Worm (Caenorhabditis elegans) whole organism, L2 larva: Measurements from ENCODE around the gene chst-1.

Experiments
- C34F6.9 ChIP-seq: fragments of 150-350 bp; optimal IDR thresholded peaks from 2 replicates; lab custom pipeline; 2014; ENCODE audit warnings: missing biosample characterization, missing genetic modification characterization
- F13H6.1 ChIP-seq: sonication (generic microtip); optimal IDR thresholded peaks from 2 replicates; lab custom pipeline; 2016; ENCODE audit warnings: missing genetic modification characterization, missing compliant biosample characterization
- R02D3.7 ChIP-seq: fragments of 150-350 bp; optimal IDR thresholded peaks from 2 replicates; lab custom pipeline; 2014; ENCODE audit warnings: missing biosample characterization, missing genetic modification characterization
- Y55F3AM.14 ChIP-seq: fragments of 200-800 bp; sonication (Bioruptor generic); optimal IDR thresholded peaks from 2 replicates; lab custom pipeline; 2018; ENCODE audit warnings: mild to moderate bottlenecking, missing genetic modification characterization, missing compliant biosample characterization
- ZK546.5 ChIP-seq: sonication (generic microtip); optimal IDR thresholded peaks from 2 replicates; lab custom pipeline; 2017; ENCODE audit warnings: missing biosample characterization, missing genetic modification characterization
- alr-1 ChIP-seq: fragments of 150-350 bp; optimal IDR thresholded peaks from 2 replicates; lab custom pipeline; 2014; ENCODE audit warnings: missing biosample characterization, missing genetic modification characterization
- aly-2 ChIP-seq: fragments of 150-350 bp; optimal IDR thresholded peaks from 2 replicates; lab custom pipeline; 2014; ENCODE audit warnings: missing biosample characterization, missing genetic modification characterization
- ama-1 ChIP-seq: fragments of 150-350 bp; optimal IDR thresholded peaks from 2 replicates; lab custom pipeline; 2018; ENCODE audit warnings: inconsistent platforms
- blmp-1 ChIP-seq: sonication (generic microtip); optimal IDR thresholded peaks from 2 replicates; lab custom pipeline; 2017; ENCODE audit warnings: missing genetic modification characterization, mild to moderate bottlenecking, missing compliant biosample characterization, antibody characterized with exemption, moderate library complexity; ENCODE audit not compliant: insufficient read depth
- ceh-16 ChIP-seq: fragments of 150-350 bp; optimal IDR thresholded peaks from 2 replicates; lab custom pipeline; 2014; ENCODE audit warnings: missing biosample characterization, missing genetic modification characterization
- ceh-82 ChIP-seq: fragments of 150-350 bp; optimal IDR thresholded peaks from 2 replicates; lab custom pipeline; 2014; ENCODE audit warnings: missing biosample characterization, missing genetic modification characterization
- crh-2 ChIP-seq: sonication (generic microtip); optimal IDR thresholded peaks from 2 replicates; lab custom pipeline; 2017; ENCODE audit warnings: missing biosample characterization, missing genetic modification characterization
- dmd-4 ChIP-seq: sonication (generic microtip); optimal IDR thresholded peaks from 2 replicates; lab custom pipeline; 2017; ENCODE audit warnings: missing biosample characterization, missing genetic modification characterization
- egl-27 ChIP-seq: sonication (generic microtip); optimal IDR thresholded peaks from 3 replicates; lab custom pipeline; 2017; ENCODE audit warnings: missing biosample characterization, missing genetic modification reagents, missing genetic modification characterization
- elt-1 ChIP-seq: fragments of 150-350 bp; optimal IDR thresholded peaks from 2 replicates; lab custom pipeline; 2014; ENCODE audit warnings: missing biosample characterization, missing genetic modification characterization
- elt-3 ChIP-seq: sonication (generic microtip); optimal IDR thresholded peaks from 2 replicates; lab custom pipeline; 2017; ENCODE audit warnings: missing biosample characterization, missing genetic modification characterization
- fos-1 ChIP-seq: fragments of 150-350 bp; optimal IDR thresholded peaks from 2 replicates; lab custom pipeline; 2014; ENCODE audit warnings: missing biosample characterization, missing genetic modification characterization
- gmeb-1 ChIP-seq: fragments of 150-350 bp; optimal IDR thresholded peaks from 2 replicates; lab custom pipeline; 2014; ENCODE audit warnings: missing biosample characterization, missing genetic modification characterization
- lin-11 ChIP-seq: fragments of 150-350 bp; sonication (generic microtip); optimal IDR thresholded peaks from 2 replicates; lab custom pipeline; 2014; ENCODE audit warnings: missing biosample characterization, missing genetic modification characterization, inconsistent platforms, mixed read lengths
- lin-13 ChIP-seq: fragments of 150-350 bp; optimal IDR thresholded peaks from 2 replicates; lab custom pipeline; 2014; ENCODE audit warnings: missing biosample characterization, missing genetic modification reagents, missing genetic modification characterization
- lin-39 ChIP-seq: fragments of 150-350 bp; optimal IDR thresholded peaks from 2 replicates; lab custom pipeline; 2014; ENCODE audit warnings: missing biosample characterization, missing genetic modification reagents, missing genetic modification characterization
- lsy-2 ChIP-seq, 2 experiments: fragments of 150-350 bp in 1 of 2; sonication (generic microtip) in 1 of 2; optimal IDR thresholded peaks; 2 replicates each; lab custom pipeline; 2014 to 2017; ENCODE audit warnings: missing biosample characterization in 2 of 2, missing genetic modification characterization in 2 of 2
- mab-5 ChIP-seq: fragments of 150-350 bp; optimal IDR thresholded peaks from 2 replicates; lab custom pipeline; 2014; ENCODE audit warnings: missing biosample characterization, missing genetic modification characterization
- mbf-1 ChIP-seq: sonication (generic microtip); optimal IDR thresholded peaks from 2 replicates; lab custom pipeline; 2017; ENCODE audit warnings: missing biosample characterization, missing genetic modification characterization
- mdl-1 ChIP-seq, 2 experiments: fragments of 150-350 bp in 1 of 2; sonication (generic microtip) in 1 of 2; optimal IDR thresholded peaks; 2 replicates each; lab custom pipeline; 2017; ENCODE audit warnings: missing biosample characterization in 2 of 2, missing genetic modification characterization in 2 of 2
- nhr-10 ChIP-seq: sonication (generic microtip); optimal IDR thresholded peaks from 2 replicates; lab custom pipeline; 2017; ENCODE audit warnings: missing biosample characterization, missing genetic modification characterization
- nhr-11 ChIP-seq: fragments of 150-350 bp; optimal IDR thresholded peaks from 2 replicates; lab custom pipeline; 2014; ENCODE audit warnings: missing biosample characterization, missing genetic modification characterization
- nhr-12 ChIP-seq: fragments of 150-350 bp; optimal IDR thresholded peaks from 2 replicates; lab custom pipeline; 2014; ENCODE audit warnings: missing biosample characterization, missing genetic modification characterization
- nhr-129 ChIP-seq: fragments of 150-350 bp; optimal IDR thresholded peaks from 2 replicates; lab custom pipeline; 2014; ENCODE audit warnings: missing biosample characterization, missing genetic modification characterization
- nhr-21 ChIP-seq: fragments of 150-350 bp; optimal IDR thresholded peaks from 2 replicates; lab custom pipeline; 2014; ENCODE audit warnings: missing biosample characterization, missing genetic modification characterization
- nhr-23 ChIP-seq: fragments of 150-350 bp; optimal IDR thresholded peaks from 2 replicates; lab custom pipeline; 2014; ENCODE audit warnings: missing biosample characterization, missing genetic modification reagents, missing genetic modification characterization
- nhr-237 ChIP-seq: fragments of 150-350 bp; optimal IDR thresholded peaks from 2 replicates; lab custom pipeline; 2014; ENCODE audit warnings: missing biosample characterization, missing genetic modification characterization
- nhr-25 ChIP-seq: fragments of 150-350 bp; sonication (generic microtip); optimal IDR thresholded peaks from 3 replicates; lab custom pipeline; 2014; ENCODE audit warnings: missing biosample characterization, missing genetic modification characterization
- nhr-6 ChIP-seq: fragments of 150-350 bp; optimal IDR thresholded peaks from 2 replicates; lab custom pipeline; 2014; ENCODE audit warnings: missing biosample characterization, missing genetic modification characterization
- nhr-77 ChIP-seq: fragments of 150-350 bp; optimal IDR thresholded peaks from 2 replicates; lab custom pipeline; 2014; ENCODE audit warnings: missing biosample characterization, missing genetic modification characterization
- peb-1 ChIP-seq: fragments of 150-350 bp; optimal IDR thresholded peaks from 2 replicates; lab custom pipeline; 2014; ENCODE audit warnings: missing biosample characterization, missing genetic modification characterization
- sem-4 ChIP-seq: fragments of 150-350 bp; optimal IDR thresholded peaks from 2 replicates; lab custom pipeline; 2014; ENCODE audit warnings: missing biosample characterization, missing genetic modification reagents, missing genetic modification characterization
- skn-1 ChIP-seq: sonication (generic microtip); optimal IDR thresholded peaks from 2 replicates; lab custom pipeline; 2017; ENCODE audit warnings: missing biosample characterization, missing genetic modification characterization
- sma-3 ChIP-seq: sonication (generic microtip); optimal IDR thresholded peaks from 2 replicates; lab custom pipeline; 2016; ENCODE audit warnings: missing genetic modification reagents, missing genetic modification characterization, missing compliant biosample characterization
- sma-9 ChIP-seq, 2 experiments: fragments of 150-350 bp in 1 of 2; sonication (generic microtip) in 1 of 2; optimal IDR thresholded peaks; 2 replicates each; lab custom pipeline; 2014 to 2016; ENCODE audit warnings: missing genetic modification characterization in 2 of 2, mild to moderate bottlenecking in 1 of 2, missing biosample characterization in 1 of 2, missing compliant biosample characterization in 1 of 2, missing genetic modification reagents in 1 of 2, moderate library complexity in 1 of 2
- snpc-4 ChIP-seq: fragments of 150-350 bp; optimal IDR thresholded peaks from 2 replicates; lab custom pipeline; 2014; ENCODE audit warnings: missing biosample characterization, missing genetic modification characterization
- unc-39 ChIP-seq: fragments of 150-350 bp; optimal IDR thresholded peaks from 2 replicates; lab custom pipeline; 2014; ENCODE audit warnings: missing biosample characterization, missing genetic modification characterization
- unc-55 ChIP-seq: fragments of 150-350 bp; sonication (generic microtip); optimal IDR thresholded peaks from 3 replicates; lab custom pipeline; 2014; ENCODE audit warnings: missing biosample characterization, missing genetic modification reagents, missing genetic modification characterization
- unc-62 ChIP-seq: fragments of 150-350 bp; optimal IDR thresholded peaks from 2 replicates; lab custom pipeline; 2014; ENCODE audit warnings: missing biosample characterization, missing genetic modification reagents, missing genetic modification characterization
- zag-1 ChIP-seq: fragments of 150-350 bp; optimal IDR thresholded peaks from 2 replicates; lab custom pipeline; 2014; ENCODE audit warnings: missing biosample characterization, missing genetic modification characterization
- ztf-1 ChIP-seq: fragments of 200-800 bp; sonication (Bioruptor generic); conservative IDR thresholded peaks from 2 replicates; pipeline ENCODE4 v1.3.6; 2022; ENCODE audit warnings: missing genetic modification characterization, missing compliant biosample characterization
- ztf-11 ChIP-seq: sonication (generic microtip); optimal IDR thresholded peaks from 2 replicates; lab custom pipeline; 2017; ENCODE audit warnings: missing biosample characterization, missing genetic modification characterization
- ztf-4 ChIP-seq: fragments of 150-350 bp; optimal IDR thresholded peaks from 2 replicates; lab custom pipeline; 2014; ENCODE audit warnings: missing biosample characterization, missing genetic modification characterization

The chst-1 gene

DNA sequence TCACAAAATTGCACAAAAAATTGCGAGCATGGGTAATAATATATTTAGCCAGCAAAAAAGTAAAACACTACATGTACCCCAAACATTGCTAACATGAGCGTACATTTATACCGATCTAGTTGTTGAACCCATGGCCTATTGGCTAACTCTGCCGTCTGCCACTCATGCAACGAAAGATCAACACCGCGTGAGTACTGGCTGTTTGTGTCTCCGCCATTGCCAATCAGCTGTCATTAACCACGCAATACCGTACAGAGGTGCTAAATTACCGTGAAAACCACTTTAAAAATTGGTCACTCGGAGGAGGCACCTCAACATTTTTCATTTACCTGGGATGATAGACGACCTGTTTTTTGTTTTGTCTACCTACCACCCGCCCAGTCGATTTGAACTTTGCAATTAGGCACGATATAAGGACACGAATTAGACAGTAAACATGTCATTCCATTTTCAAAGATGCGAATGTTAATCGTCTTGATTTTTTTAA lies 31.4 kb downstream of the chst-1 start, which contains the start of gene K02C4.2:
K02C4.2 (plus strand) TSS at position 437 of the 487 bp plus-strand sequence.
- TF ChIP-seq nhr-10 (tag; lab: Kevin White, UChicago) (no peak), elt-3 (tag; lab: Kevin White, UChicago) (no peak), nhr-129 (tag; lab: Kevin White, UChicago) (peak; percentile 95), F13H6.1 (tag; lab: Kevin White, UChicago) (peak; percentile 66), ceh-82 (tag; lab: Kevin White, UChicago) (no peak), nhr-11 (tag; lab: Kevin White, UChicago) (peak; percentile 9), ZK546.5 (tag; lab: Kevin White, UChicago) (no peak), unc-55 (GFP tag; lab: Kevin White, UChicago) (peak; percentile 45), R02D3.7 (no peak), lsy-2 (tag; optimal IDR thresholded peaks at IDR 0.05; lab: Kevin White, UChicago) (peak; percentile 12 to 73), dmd-4 (tag; lab: Kevin White, UChicago) (no peak), nhr-23 (tag; lab: Kevin White, UChicago) (no peak), egl-27 (no peak), nhr-21 (tag; lab: Kevin White, UChicago) (peak; percentile 85), sma-3 (GFP tag; lab: Kevin White, UChicago) (peak; percentile 81), aly-2 (tag; lab: Kevin White, UChicago) (no peak), nhr-77 (peak; percentile 16), gmeb-1 (peak; percentile 74), fos-1 (peak; percentile 90), skn-1 (no peak), mab-5 (no peak), mbf-1 (tag; lab: Kevin White, UChicago) (no peak), Y55F3AM.14 (GFP tag; lab: Kevin White, UChicago) (peak; percentile 62), ztf-11 (no peak), C34F6.9 (tag; lab: Kevin White, UChicago) (peak; percentile 61), ztf-1 (GFP tag; lab: Robert Waterston, UW) (no peak), lin-39 (tag; lab: Kevin White, UChicago) (no peak), nhr-25 (peak; percentile 73), sma-9 (GFP tag; optimal IDR thresholded peaks at IDR 0.05; lab: Kevin White, UChicago) (peak; percentile 78), sma-9 (tag; optimal IDR thresholded peaks at IDR 0.05; lab: Kevin White, UChicago) (no peak), ama-1 (no peak), nhr-237 (tag; lab: Kevin White, UChicago) (no peak), snpc-4 (peak; percentile 42), nhr-6 (no peak), ztf-4 (tag; lab: Kevin White, UChicago) (no peak), sem-4 (peak; percentile 69), blmp-1 (tag; lab: Kevin White, UChicago) (peak; percentile 36), peb-1 (tag; lab: Kevin White, UChicago) (no peak), elt-1 (tag; lab: Kevin White, UChicago) (no peak), unc-39 (tag; lab: Kevin White, UChicago) (no peak), zag-1 (tag; lab: Kevin White, UChicago) (peak; percentile 36), lin-11 (tag; lab: Kevin White, UChicago) (peak; percentile 42), crh-2 (tag; lab: Kevin White, UChicago) (peak; percentile 80), unc-62 (GFP tag; lab: Kevin White, UChicago) (no peak), ceh-16 (peak; percentile 57), nhr-12 (tag; lab: Kevin White, UChicago) (no peak), alr-1 (tag; lab: Kevin White, UChicago) (no peak), mdl-1 (tag; optimal IDR thresholded peaks at IDR 0.05; lab: Kevin White, UChicago) (peak in 1 of 2 experiments; percentile 9), lin-13 (GFP tag; lab: Kevin White, UChicago) (peak; percentile 50)
